Worm (Caenorhabditis elegans) whole organism, L3 larva: Measurements from ENCODE around the gene gly-6.

ENCODE experiments used
- hmg-11 ChIP-seq: sonication (generic microtip); optimal IDR thresholded peaks from 2 replicates; lab custom pipeline; 2016; ENCODE audit warnings: missing genetic modification characterization, missing compliant biosample characterization
- mml-1 ChIP-seq: fragments of 150-350 bp; sonication (generic microtip); optimal IDR thresholded peaks from 3 replicates; lab custom pipeline; 2014; ENCODE audit warnings: missing biosample characterization, missing genetic modification characterization

The gly-6 gene

DNA sequence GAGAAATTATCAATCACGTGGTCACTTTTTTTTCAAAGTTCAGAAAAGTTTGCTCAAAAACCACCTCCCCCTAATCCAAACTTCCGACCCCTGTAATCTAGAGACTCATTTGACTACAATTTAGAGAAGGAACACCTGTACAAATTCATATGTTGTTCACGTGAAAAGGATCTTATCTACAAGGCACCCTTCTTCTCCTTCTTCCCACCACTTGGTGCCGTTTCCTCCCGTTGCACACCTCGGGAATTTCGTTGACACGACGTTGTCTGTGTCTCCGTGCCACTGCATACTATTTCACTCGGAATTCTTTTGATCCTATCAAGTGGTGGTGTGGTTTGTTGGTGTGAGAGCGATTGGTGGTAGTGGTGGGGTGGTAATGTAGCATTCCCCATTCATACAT is 56.5 kb downstream of the gly-6 start:
- TF ChIP-seq hmg-11 (no peak), mml-1 (tag; lab: Kevin White, UChicago) (peak; percentile 27)
- TF ChIP-seq, all 47 proteins: peak for 1
